Fruit fly (Drosophila melanogaster) whole organism, larva: Measurements from ENCODE around the gene Cyp4d20.
A peak's percentile ranks its signal among the peaks of the same experiment; 100 is the strongest.

Experiments used
- noc ChIP-seq: fragments of 200-800 bp; sonication (Bioruptor generic); optimal IDR thresholded peaks from 3 replicates; lab custom pipeline; 2019; ENCODE audit warnings: missing biosample characterization, mild to moderate bottlenecking, missing genetic modification characterization, moderate library complexity

The Cyp4d20 gene

DNA sequence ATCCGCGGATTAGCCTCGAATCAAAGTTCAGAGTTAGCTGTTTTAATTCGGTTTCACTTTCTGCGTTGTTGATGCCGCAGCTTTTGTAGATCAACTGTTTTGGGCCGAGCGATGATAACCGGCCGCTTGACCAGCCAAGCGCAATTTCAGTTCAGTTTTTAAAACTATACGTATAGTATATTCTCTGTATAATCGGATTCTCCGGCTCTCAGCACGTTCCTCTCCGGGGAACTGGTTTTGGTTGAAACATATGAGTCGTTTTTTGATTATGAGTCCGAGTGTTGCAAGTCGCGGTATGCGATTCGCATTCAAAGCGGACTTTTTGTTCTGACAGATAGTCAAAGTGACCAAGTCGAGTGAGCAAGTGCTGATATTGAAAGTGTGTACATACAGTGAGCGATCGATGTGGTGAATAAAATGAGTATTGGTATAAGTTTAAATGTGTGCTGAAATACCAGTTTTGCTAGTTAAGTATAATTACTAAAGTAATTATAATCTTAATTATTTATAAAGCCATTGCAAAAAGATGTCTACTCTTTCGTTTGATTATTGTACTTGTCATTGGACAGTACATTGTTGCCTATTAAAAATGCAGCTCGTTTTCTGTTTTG lies at the start of gene Cyp4d20:
Cyp4d20 (minus strand) TSS at position 100 of the 611 bp plus-strand sequence.
- TF ChIP-seq noc (tag; lab: Kevin White, UChicago), result no peak

DNA sequence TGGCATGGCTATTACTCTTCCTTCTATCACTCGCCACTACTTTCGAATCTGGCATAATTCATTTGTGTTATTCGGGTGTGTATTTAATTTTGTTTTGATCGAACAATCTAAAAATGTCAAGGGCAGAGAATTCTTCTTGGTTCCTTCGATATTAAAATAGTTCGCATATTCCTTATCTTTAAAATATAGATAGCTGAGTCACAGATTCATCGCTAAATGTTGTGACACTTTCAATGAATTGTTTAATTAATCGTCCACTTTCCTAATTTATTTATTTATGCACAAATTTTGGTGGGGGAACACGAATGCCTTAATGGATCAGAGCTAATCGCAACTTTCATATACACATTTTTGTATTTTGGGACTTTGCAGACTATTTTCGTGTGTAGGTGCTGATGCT lies 48.6 kb upstream of the Cyp4d20 start, which contains the start of gene CG32295:
CG32295 (minus strand) TSS at position 101 of the 400 bp plus-strand sequence.
- no peak for TF ChIP-seq noc (tag; lab: Kevin White, UChicago)

DNA sequence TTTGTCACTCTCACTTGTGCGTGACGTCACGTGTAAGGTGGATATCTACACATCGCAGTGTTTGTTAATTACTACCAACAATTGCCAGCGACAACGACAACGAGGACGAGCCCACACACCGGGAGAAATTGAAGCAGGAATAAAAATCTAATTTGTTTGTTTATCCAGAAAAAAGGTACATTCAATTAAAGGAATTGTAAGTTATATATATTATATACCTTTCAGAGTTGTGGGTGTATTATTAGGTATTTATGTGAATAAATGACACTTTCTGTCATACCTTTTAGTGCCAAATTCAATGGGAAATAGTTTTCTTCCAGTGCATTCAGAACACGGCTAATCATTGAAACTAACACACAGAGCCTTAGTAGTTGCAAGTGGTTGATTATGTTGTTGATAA lies 36.9 kb upstream of the Cyp4d20 start:
- no peak for TF ChIP-seq noc (tag; lab: Kevin White, UChicago)

DNA sequence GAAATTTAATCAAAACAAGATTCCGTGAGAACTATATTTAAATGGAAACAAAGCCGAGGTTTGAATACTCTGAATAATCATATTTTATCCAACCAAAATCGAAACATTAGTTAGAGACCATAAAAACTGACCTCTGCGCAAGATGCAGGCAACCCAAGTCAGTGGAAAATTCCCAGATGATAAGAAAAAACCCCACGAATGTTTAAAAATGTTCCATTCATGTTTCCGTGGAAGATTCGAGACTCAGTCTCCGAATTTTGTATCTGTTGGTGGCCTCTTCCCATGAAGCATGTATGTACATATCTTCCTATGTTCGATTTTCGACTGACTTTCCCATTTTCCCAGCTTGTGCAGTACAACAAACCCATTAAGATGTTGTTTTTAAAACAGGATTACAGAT lies 26.5 kb upstream of the Cyp4d20 start:
- TF ChIP-seq noc (tag; lab: Kevin White, UChicago), result no peak

DNA sequence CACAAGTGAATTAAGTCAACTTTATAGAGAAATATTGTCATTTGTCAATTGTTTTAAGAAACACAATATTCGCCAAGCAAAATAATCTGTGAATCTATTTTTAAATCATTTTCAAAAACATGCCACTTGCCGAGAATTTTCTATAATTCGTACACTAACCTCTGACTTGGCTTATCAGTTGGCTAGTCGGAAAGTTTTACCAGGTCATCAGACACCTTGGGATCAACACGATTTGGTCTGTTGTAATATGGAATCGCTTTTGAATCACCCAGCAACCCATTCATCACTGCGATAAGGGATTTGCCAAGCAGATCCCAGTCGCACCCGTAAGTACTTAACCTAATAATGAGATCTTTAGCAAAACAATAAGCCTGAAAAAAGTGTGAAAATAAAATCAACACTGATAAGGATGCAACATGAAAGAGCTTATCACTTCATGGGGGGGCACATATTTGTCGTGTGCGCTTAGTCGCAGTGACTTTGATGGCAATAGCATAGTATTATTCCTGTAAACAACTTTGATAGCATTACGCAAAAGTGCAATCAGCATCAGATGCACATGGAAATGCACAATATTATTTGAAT lies 25.9 kb upstream of the Cyp4d20 start:
- no peak for TF ChIP-seq noc (tag; lab: Kevin White, UChicago)

DNA sequence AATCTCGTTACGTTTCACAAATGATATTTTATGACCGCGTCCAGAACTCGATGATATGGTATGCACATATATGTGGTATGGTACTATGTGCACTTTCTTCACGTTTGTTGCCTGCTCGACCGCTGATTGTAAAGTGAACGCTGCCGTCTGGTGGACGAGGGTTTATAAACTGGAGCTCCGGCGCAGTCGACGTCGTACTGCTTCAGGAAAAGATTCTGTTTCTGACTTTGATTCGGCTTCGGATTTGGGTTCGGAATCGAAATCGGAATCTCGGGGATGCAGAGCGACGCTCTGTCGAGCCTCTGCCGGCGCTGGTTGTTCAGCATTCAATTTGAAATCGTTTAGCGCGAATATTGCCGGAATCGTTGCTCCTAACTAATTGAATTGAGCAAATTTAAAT lies 25.2 kb upstream of the Cyp4d20 start, which contains the start of gene CG16758:
CG16758 (minus strand) TSS at position 142 of the 400 bp plus-strand sequence.
- TF ChIP-seq noc (tag; lab: Kevin White, UChicago), result no peak

DNA sequence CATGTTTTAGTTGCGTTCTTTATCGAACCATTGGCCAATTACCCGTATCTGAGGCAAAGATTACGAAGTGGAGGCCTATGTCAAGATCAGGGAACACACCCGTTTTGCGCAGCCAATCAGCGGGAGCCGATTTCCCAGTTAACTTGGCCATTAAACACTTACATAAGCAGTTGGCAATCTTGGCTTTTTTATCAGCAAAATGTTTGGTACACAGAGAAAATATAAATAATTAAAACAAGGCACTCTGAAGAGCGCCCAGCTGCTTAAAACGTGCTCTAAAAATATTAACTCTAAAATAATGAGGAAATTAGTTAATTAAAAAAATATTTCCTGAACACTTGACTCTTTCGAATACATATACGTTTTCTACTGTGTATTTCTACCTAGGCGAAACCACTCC lies 23.5 kb upstream of the Cyp4d20 start:
- TF ChIP-seq noc (tag; lab: Kevin White, UChicago), result peak; percentile 84

DNA sequence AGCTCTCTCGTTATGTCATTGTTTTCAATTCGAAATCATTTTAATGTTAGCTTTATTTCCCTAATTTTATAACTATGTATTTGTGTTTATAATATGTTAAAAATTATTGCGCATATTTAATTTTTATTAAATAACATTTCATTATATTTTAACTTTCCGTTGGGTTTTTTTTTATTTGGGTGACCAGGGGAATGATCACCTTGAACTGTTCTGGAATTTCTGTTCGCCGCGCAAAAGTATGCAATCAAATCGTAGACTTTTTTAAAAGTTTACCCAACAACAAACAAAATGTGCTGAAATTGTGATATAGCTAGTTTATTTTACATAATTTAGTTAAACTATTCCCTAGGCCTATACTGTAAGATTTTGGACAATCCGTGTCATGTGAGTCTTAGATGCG lies 20.8 kb upstream of the Cyp4d20 start:
- no peak for TF ChIP-seq noc (tag; lab: Kevin White, UChicago)

DNA sequence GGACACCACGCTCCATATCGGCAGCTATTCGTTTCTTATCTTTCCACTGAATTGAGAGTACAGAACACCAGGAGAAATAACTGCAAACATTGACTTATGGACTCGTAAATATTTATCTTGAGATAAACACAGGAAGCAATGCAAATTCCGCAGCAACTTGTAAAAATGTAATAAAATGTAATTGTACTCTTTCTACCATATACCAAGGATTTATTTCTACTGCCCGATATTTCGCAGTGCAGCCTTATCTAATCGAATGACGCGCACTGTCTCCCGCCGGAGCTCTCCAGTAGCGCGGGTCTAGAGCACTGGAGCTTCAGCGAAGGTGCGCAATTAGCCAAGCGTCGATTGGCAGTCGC lies 15.9 kb upstream of the Cyp4d20 start:
- TF ChIP-seq noc (tag; lab: Kevin White, UChicago), result peak; percentile 98

DNA sequence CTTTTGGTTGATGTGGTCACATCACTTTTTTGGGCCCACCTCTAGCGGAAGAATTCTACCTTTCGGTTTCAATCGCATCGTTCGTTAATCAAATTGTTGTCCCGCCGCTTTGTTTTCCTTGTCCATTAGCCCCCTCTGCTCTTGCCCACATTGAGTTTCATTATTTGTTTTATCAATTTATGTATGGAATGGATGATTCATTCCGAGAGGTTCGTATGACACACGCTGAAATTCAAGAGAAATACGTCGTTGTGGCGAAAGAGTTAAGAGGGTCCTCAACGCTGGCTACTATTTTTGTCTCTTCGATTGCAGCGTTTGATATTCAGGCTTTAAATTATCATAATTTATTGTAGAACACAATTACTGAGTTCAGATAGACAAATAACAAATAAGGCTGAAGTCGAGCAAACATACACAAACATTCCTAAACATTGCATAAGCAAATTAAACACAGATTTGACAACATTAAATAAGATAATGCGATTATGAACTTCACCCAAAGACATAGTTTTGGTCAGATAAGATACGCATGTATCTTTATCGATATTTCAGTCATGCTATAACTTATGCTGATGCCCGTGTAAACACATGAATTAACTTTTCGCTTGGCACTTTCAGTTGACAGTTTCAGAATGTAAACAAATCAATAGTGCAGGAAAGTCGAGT lies 15.4 kb upstream of the Cyp4d20 start:
- no peak for TF ChIP-seq noc (tag; lab: Kevin White, UChicago)

DNA sequence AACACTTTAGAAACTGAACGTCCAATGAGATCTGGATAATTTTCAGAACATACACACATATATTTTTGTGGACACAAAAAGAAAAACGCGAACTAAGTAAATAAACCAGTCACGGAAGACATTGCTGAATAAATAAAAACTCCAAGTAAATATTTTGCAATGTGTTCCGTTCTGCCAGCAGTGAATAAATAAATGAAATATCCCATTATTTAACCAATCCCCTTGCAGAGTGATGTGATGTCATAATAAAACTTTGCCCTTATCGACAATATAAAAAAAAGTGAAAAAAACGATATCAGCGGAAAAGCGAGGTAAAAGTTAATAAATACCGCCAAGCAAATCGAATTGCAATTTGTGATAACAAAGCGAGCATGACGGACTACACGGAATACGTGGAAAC lies 12.5 kb upstream of the Cyp4d20 start:
- no peak for TF ChIP-seq noc (tag; lab: Kevin White, UChicago)

DNA sequence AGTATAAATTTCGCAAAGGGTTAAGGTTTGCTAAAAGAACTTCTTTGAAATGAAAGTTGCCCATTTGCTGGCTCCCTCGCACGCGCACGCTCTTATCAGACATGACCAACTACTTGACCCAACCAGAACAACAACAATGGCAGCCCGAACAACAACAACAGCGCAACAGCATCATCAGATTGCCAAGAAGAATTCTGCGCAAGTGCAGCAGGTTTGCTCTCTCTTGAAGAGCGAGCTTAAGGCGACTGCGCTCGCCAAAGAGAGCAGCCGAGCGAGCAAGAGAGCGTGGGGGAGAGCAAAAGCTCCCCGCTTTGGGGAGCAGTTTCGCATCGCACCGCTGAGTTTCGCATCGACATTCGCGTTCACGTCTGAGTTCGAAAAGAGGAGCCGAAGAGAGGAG lies 11.6 kb upstream of the Cyp4d20 start:
- no peak for TF ChIP-seq noc (tag; lab: Kevin White, UChicago)

DNA sequence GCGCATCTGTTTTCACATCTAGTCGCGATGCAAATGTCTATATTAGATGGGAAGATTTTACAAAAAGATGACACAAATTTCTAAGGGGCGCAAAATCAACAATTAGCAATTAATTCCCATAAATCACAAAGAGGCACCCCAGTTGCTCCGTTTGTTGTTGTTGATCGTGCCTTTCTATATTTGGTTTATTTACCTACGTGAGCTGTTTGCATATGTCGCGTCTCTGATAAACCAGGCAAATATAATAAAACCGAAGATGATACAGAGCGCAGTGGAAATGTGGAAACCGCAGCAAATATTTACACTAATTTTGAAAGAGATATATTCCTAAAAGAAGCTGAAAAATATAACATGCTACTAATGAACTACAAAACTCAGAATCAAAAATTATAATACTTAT lies 11.2 kb upstream of the Cyp4d20 start:
- TF ChIP-seq noc (tag; lab: Kevin White, UChicago), result no peak

DNA sequence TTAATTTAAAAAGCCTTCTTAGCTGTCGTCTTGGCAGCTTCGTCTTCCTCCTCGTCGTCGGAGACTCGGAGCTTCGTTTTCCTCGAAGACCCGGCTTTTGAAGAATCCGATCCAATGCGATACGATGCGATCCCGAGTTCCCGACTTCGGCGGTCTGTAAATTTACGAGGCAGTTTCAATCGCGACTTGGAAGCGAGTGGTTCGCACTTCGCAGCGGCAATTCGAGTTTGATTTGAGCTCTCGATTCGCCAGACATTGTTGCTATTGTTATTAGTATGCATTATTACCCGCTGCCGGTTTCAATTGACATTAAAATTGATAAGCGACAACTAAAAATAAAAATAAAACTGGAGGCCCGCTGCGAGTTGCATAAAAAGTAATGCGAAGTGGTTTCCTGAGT lies 10.4 kb upstream of the Cyp4d20 start, which contains the start of gene CG1146:
CG1146 (plus strand) TSS at position 171 of the 400 bp plus-strand sequence.
- no peak for TF ChIP-seq noc (tag; lab: Kevin White, UChicago)

DNA sequence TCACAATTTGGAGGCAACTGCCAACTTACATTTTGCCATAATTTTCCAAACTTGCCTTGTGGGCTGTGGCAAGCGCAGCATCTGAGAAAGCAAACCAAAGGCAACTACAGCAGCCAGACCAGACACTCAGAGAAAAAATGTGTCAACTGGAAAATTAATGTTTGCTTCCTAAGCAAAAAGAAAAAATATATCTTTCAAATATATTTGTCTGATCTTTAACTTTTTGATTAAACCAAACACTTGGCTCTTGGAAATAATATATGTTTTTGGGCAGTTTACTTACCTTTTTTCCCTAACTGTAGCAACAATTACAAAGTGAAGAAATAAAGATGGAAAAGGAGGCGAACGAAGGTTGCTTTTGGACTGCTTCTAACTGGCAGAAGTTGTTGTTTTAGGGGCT lies 9.0 kb upstream of the Cyp4d20 start:
- TF ChIP-seq noc (tag; lab: Kevin White, UChicago), result no peak

DNA sequence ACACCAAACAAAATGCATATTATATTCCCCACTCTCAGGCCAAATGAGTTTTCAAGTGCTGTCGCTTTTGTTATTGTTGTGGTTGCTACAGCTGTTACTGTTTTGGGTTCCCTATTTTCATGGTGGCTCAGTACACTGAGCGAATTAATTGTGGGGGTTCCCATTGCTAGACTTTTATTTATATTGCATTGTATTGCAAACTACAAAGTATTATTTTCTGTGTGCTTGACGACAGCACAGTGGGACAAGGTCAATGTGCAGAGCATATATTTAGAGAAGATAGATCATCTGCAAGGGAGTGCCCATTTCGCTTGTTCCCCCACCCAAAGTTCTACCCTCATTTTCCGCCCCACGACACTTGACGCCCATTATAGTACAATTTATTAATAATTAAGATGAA lies 8.2 kb upstream of the Cyp4d20 start:
- no peak for TF ChIP-seq noc (tag; lab: Kevin White, UChicago)
